Worm (Caenorhabditis elegans) whole organism, L4 larva: Measurements from ENCODE around the gene ima-1.

Experiments used
- F26F4.8 ChIP-seq: fragments of 200-800 bp; sonication (Bioruptor generic); conservative IDR thresholded peaks from 2 replicates; pipeline ENCODE4 v1.3.6; 2022; ENCODE audit warnings: missing genetic modification characterization, missing compliant biosample characterization
- F37D6.2 ChIP-seq: sonication (generic microtip); optimal IDR thresholded peaks from 2 replicates; lab custom pipeline; 2016; ENCODE audit warnings: mild to moderate bottlenecking, missing genetic modification characterization, missing compliant biosample characterization
- T20F7.1 ChIP-seq: fragments of 200-800 bp; sonication (Bioruptor generic); optimal IDR thresholded peaks from 2 replicates; lab custom pipeline; 2018; ENCODE audit warnings: mild to moderate bottlenecking, missing genetic modification characterization, missing compliant biosample characterization
- Y105C5A.15 ChIP-seq: fragments of 200-800 bp; sonication (Bioruptor generic); IDR thresholded peaks from 2 replicates; pipeline ENCODE4 v1.3.6; 2022; ENCODE audit warnings: missing genetic modification characterization, missing compliant biosample characterization
- Y5F2A.4 ChIP-seq: fragments of 200-800 bp; sonication (Bioruptor generic); optimal IDR thresholded peaks from 2 replicates; lab custom pipeline; 2018; ENCODE audit warnings: mild to moderate bottlenecking, missing genetic modification characterization, missing compliant biosample characterization
- Y75B8A.6 ChIP-seq: fragments of 200-800 bp; sonication (Bioruptor generic); IDR thresholded peaks from 2 replicates; pipeline ENCODE4 v1.3.6; 2022; ENCODE audit warnings: missing genetic modification reagents, missing genetic modification characterization, missing compliant biosample characterization
- ZK337.2 ChIP-seq: fragments of 200-800 bp; sonication (Bioruptor generic); IDR thresholded peaks from 2 replicates; pipeline ENCODE4 v1.3.6; 2022; ENCODE audit warnings: missing genetic modification reagents, missing genetic modification characterization, missing compliant biosample characterization
- attf-4 ChIP-seq: sonication (generic microtip); optimal IDR thresholded peaks from 3 replicates; lab custom pipeline; 2017; ENCODE audit warnings: missing biosample characterization, missing genetic modification characterization
- ceh-20 ChIP-seq: fragments of 200-800 bp; sonication (Bioruptor generic); IDR thresholded peaks from 2 replicates; pipeline ENCODE4 v1.3.6; 2022; ENCODE audit warnings: missing genetic modification reagents, missing genetic modification characterization, missing compliant biosample characterization
- ceh-28 ChIP-seq: fragments of 150-350 bp; optimal IDR thresholded peaks from 2 replicates; lab custom pipeline; 2014; ENCODE audit warnings: missing biosample characterization, missing genetic modification reagents, missing genetic modification characterization
- ceh-32 ChIP-seq: sonication (generic microtip); optimal IDR thresholded peaks from 2 replicates; lab custom pipeline; 2016; ENCODE audit warnings: mild to moderate bottlenecking, missing genetic modification characterization, missing compliant biosample characterization; ENCODE audit not compliant: poor library complexity
- ceh-62 ChIP-seq: sonication (generic microtip); optimal IDR thresholded peaks from 2 replicates; lab custom pipeline; 2017; ENCODE audit warnings: missing biosample characterization, missing genetic modification characterization
- ces-1 ChIP-seq: fragments of 150-350 bp; sonication (generic microtip); optimal IDR thresholded peaks from 4 replicates; lab custom pipeline; 2014; ENCODE audit warnings: missing biosample characterization, missing genetic modification reagents, missing genetic modification characterization
- daf-12 ChIP-seq: fragments of 150-350 bp; optimal IDR thresholded peaks from 2 replicates; lab custom pipeline; 2014; ENCODE audit warnings: missing biosample characterization, missing genetic modification reagents, missing genetic modification characterization
- daf-16 ChIP-seq, 3 experiments: sonication (generic microtip); optimal IDR thresholded peaks; 2 replicates each; lab custom pipeline; 2016 to 2017; ENCODE audit warnings: missing genetic modification characterization in 3 of 3, missing genetic modification reagents in 3 of 3, mild to moderate bottlenecking in 2 of 3, missing compliant biosample characterization in 2 of 3, missing biosample characterization in 1 of 3, moderate library complexity in 1 of 3
- daf-19 ChIP-seq: fragments of 200-800 bp; sonication (Bioruptor generic); conservative IDR thresholded peaks from 2 replicates; pipeline ENCODE4 v1.3.6; 2022; ENCODE audit warnings: missing genetic modification characterization, missing compliant biosample characterization
- dmd-6 ChIP-seq: fragments of 200-800 bp; sonication (Bioruptor generic); IDR thresholded peaks from 2 replicates; pipeline ENCODE4 v1.3.6; 2022; ENCODE audit warnings: missing genetic modification reagents, missing genetic modification characterization, missing compliant biosample characterization
- dmd-8 ChIP-seq: fragments of 200-800 bp; sonication (Bioruptor generic); IDR thresholded peaks from 2 replicates; pipeline ENCODE4 v1.3.6; 2022; ENCODE audit warnings: missing genetic modification characterization, missing compliant biosample characterization
- dmd-9 ChIP-seq: fragments of 200-800 bp; sonication (Bioruptor generic); IDR thresholded peaks from 2 replicates; pipeline ENCODE4 v1.3.6; 2022; ENCODE audit warnings: missing genetic modification reagents, missing genetic modification characterization, missing compliant biosample characterization
- dpl-1 ChIP-seq: fragments of 150-350 bp; optimal IDR thresholded peaks from 2 replicates; lab custom pipeline; 2014; ENCODE audit warnings: missing biosample characterization, missing genetic modification reagents, missing genetic modification characterization
- dve-1 ChIP-seq: sonication (generic microtip); optimal IDR thresholded peaks from 2 replicates; lab custom pipeline; 2017; ENCODE audit warnings: antibody characterized with exemption, mild to moderate bottlenecking, missing genetic modification characterization, missing compliant biosample characterization; ENCODE audit not compliant: insufficient read depth
- egl-43 ChIP-seq: fragments of 200-800 bp; sonication (Bioruptor generic); IDR thresholded peaks from 2 replicates; pipeline ENCODE4 v1.3.6; 2022; ENCODE audit warnings: missing genetic modification reagents, missing genetic modification characterization, missing compliant biosample characterization
- fkh-10 ChIP-seq: fragments of 150-350 bp; optimal IDR thresholded peaks from 2 replicates; lab custom pipeline; 2014; ENCODE audit warnings: missing biosample characterization, missing genetic modification reagents, missing genetic modification characterization
- fos-1 ChIP-seq: fragments of 150-350 bp; optimal IDR thresholded peaks from 2 replicates; lab custom pipeline; 2014; ENCODE audit warnings: missing biosample characterization, missing genetic modification characterization
- gei-8 ChIP-seq: fragments of 200-800 bp; sonication (Bioruptor generic); optimal IDR thresholded peaks from 2 replicates; lab custom pipeline; 2018; ENCODE audit warnings: mild to moderate bottlenecking, missing genetic modification characterization, missing compliant biosample characterization
- hlh-11 ChIP-seq: fragments of 200-800 bp; sonication (Bioruptor generic); optimal IDR thresholded peaks from 2 replicates; lab custom pipeline; 2018; ENCODE audit warnings: mild to moderate bottlenecking, missing genetic modification characterization, missing compliant biosample characterization
- lim-7 ChIP-seq: fragments of 200-800 bp; sonication (Bioruptor generic); IDR thresholded peaks from 2 replicates; pipeline ENCODE4 v1.3.6; 2022; ENCODE audit warnings: missing genetic modification characterization, missing compliant biosample characterization
- lin-13 ChIP-seq: fragments of 150-350 bp; optimal IDR thresholded peaks from 2 replicates; lab custom pipeline; 2014; ENCODE audit warnings: missing biosample characterization, missing genetic modification reagents, missing genetic modification characterization
- lin-15B ChIP-seq: fragments of 150-350 bp; sonication (generic microtip); optimal IDR thresholded peaks from 3 replicates; lab custom pipeline; 2014; ENCODE audit warnings: missing biosample characterization, missing genetic modification characterization
- lin-29 ChIP-seq: fragments of 200-800 bp; sonication (Bioruptor generic); IDR thresholded peaks from 2 replicates; pipeline ENCODE4 v1.3.6; 2022; ENCODE audit warnings: missing genetic modification reagents, missing genetic modification characterization, missing compliant biosample characterization
- lir-3 ChIP-seq: sonication (generic microtip); optimal IDR thresholded peaks from 2 replicates; lab custom pipeline; 2016; ENCODE audit warnings: mild to moderate bottlenecking, missing genetic modification characterization, missing compliant biosample characterization
- madf-5 ChIP-seq, 2 experiments: fragments of 200-800 bp; sonication (Bioruptor generic); IDR thresholded peaks; 2 replicates each; pipeline ENCODE4 v1.3.6; 2022; ENCODE audit warnings: missing compliant biosample characterization in 2 of 2, missing genetic modification characterization in 2 of 2
- mdl-1 ChIP-seq, 2 experiments: fragments of 150-350 bp in 1 of 2; sonication (generic microtip) in 1 of 2; optimal IDR thresholded peaks; 2 replicates each; lab custom pipeline; 2014 to 2017; ENCODE audit warnings: missing biosample characterization in 2 of 2, missing genetic modification characterization in 2 of 2
- mep-1 ChIP-seq: fragments of 150-350 bp; sonication (generic microtip); optimal IDR thresholded peaks from 3 replicates; lab custom pipeline; 2014; ENCODE audit warnings: missing biosample characterization, missing genetic modification characterization
- mxl-3 ChIP-seq: fragments of 200-800 bp; sonication (Bioruptor generic); optimal IDR thresholded peaks from 2 replicates; lab custom pipeline; 2018; ENCODE audit warnings: mild to moderate bottlenecking, missing genetic modification characterization, missing compliant biosample characterization
- nhr-10 ChIP-seq: fragments of 150-350 bp; optimal IDR thresholded peaks from 2 replicates; lab custom pipeline; 2014; ENCODE audit warnings: missing biosample characterization, missing genetic modification characterization
- nhr-11 ChIP-seq: fragments of 150-350 bp; optimal IDR thresholded peaks from 2 replicates; lab custom pipeline; 2014; ENCODE audit warnings: missing biosample characterization, missing genetic modification characterization
- nhr-111 ChIP-seq: fragments of 200-800 bp; sonication (Bioruptor generic); optimal IDR thresholded peaks from 2 replicates; lab custom pipeline; 2018; ENCODE audit warnings: mild to moderate bottlenecking, missing genetic modification characterization, missing compliant biosample characterization
- nhr-41 ChIP-seq: fragments of 200-800 bp; sonication (Bioruptor generic); IDR thresholded peaks from 2 replicates; pipeline ENCODE4 v1.3.6; 2022; ENCODE audit warnings: missing genetic modification reagents, missing genetic modification characterization, missing compliant biosample characterization
- nhr-42 ChIP-seq: fragments of 200-800 bp; sonication (Bioruptor generic); IDR thresholded peaks from 2 replicates; pipeline ENCODE4 v1.3.6; 2022; ENCODE audit warnings: missing genetic modification characterization, missing compliant biosample characterization
- nhr-6 ChIP-seq: fragments of 150-350 bp; optimal IDR thresholded peaks from 2 replicates; lab custom pipeline; 2014; ENCODE audit warnings: missing biosample characterization, missing genetic modification characterization
- php-3 ChIP-seq: fragments of 200-800 bp; sonication (Bioruptor generic); IDR thresholded peaks from 2 replicates; pipeline ENCODE4 v1.3.6; 2022; ENCODE audit warnings: missing genetic modification reagents, missing genetic modification characterization, missing compliant biosample characterization
- saeg-2 ChIP-seq: fragments of 200-800 bp; sonication (Bioruptor generic); IDR thresholded peaks from 2 replicates; pipeline ENCODE4 v1.3.6; 2022; ENCODE audit warnings: missing genetic modification reagents, missing genetic modification characterization, missing compliant biosample characterization
- sdz-12 ChIP-seq: fragments of 200-800 bp; sonication (Bioruptor generic); optimal IDR thresholded peaks from 2 replicates; lab custom pipeline; 2018; ENCODE audit warnings: mild to moderate bottlenecking, missing genetic modification characterization, missing compliant biosample characterization
- snpc-1.2 ChIP-seq: fragments of 200-800 bp; sonication (Bioruptor generic); IDR thresholded peaks from 2 replicates; pipeline ENCODE4 v1.3.6; 2022; ENCODE audit warnings: missing genetic modification reagents, missing genetic modification characterization, missing compliant biosample characterization
- spr-1 ChIP-seq: sonication (generic microtip); optimal IDR thresholded peaks from 2 replicates; lab custom pipeline; 2016; ENCODE audit warnings: mild to moderate bottlenecking, missing genetic modification characterization, missing compliant biosample characterization
- spr-3 ChIP-seq: fragments of 200-800 bp; sonication (Bioruptor generic); optimal IDR thresholded peaks from 2 replicates; lab custom pipeline; 2018; ENCODE audit warnings: mild to moderate bottlenecking, missing genetic modification characterization, missing compliant biosample characterization
- unc-39 ChIP-seq: sonication (generic microtip); optimal IDR thresholded peaks from 2 replicates; lab custom pipeline; 2017; ENCODE audit warnings: missing biosample characterization, missing genetic modification characterization
- unc-62 ChIP-seq, 3 experiments: fragments of 150-350 bp in 1 of 3; sonication (generic microtip); optimal IDR thresholded peaks in 2 of 3; peaks in 1 of 3; 1 replicate in 1 of 3; 2 replicates in 2 of 3; lab custom pipeline; 2014 to 2017; ENCODE audit warnings: missing biosample characterization in 3 of 3, missing genetic modification characterization in 3 of 3, missing genetic modification reagents in 3 of 3, missing genotype in 1 of 3
- zag-1 ChIP-seq: fragments of 150-350 bp; optimal IDR thresholded peaks from 2 replicates; lab custom pipeline; 2014; ENCODE audit warnings: missing biosample characterization, missing genetic modification characterization
- zfp-2 ChIP-seq: sonication (generic microtip); optimal IDR thresholded peaks from 2 replicates; lab custom pipeline; 2016; ENCODE audit warnings: mild to moderate bottlenecking, missing genetic modification characterization, missing compliant biosample characterization
- zfp-3 ChIP-seq: fragments of 200-800 bp; sonication (Bioruptor generic); conservative IDR thresholded peaks from 2 replicates; pipeline ENCODE4 v1.3.6; 2022; ENCODE audit warnings: missing genetic modification reagents, missing genetic modification characterization, missing compliant biosample characterization

Gene ima-1

DNA sequence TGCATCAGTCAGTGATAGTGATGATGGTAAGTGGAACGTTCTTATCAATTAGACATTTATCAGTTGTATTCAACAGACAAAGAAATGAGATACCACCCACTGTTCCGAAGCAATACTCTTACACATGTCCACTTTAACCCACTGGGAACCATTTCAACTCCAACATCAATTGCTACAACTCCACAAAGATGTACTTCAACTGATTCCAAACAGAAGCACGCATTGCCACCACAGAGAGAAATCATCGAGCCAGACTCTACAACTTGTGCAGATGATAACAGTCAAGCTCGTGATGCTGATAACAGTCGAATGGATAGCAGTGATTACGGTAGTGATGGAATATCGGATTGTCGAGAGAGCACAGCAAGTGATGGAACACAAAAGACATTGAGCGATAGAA, 3.6 kb upstream of the ima-1 start (continued):
- TF ChIP-seq Y105C5A.15 (GFP tag; lab: Robert Waterston, UW), result no peak
- no peak for TF ChIP-seq daf-16 (GFP tag; optimal IDR thresholded peaks at IDR 0.05; lab: Kevin White, UChicago)
- TF ChIP-seq daf-16 (tag; optimal IDR thresholded peaks at IDR 0.05; lab: Kevin White, UChicago), result peak; percentile 33
- TF ChIP-seq Y5F2A.4 (GFP tag; lab: Kevin White, UChicago), result no peak
- TF ChIP-seq nhr-6 (tag; lab: Kevin White, UChicago), result no peak
- no peak for TF ChIP-seq ZK337.2 (GFP tag; lab: Robert Waterston, UW)
- TF ChIP-seq madf-5 (GFP tag; IDR thresholded peaks at IDR 0.05; lab: Robert Waterston, UW), result no peak
- TF ChIP-seq snpc-1.2 (GFP tag; lab: Robert Waterston, UW), result no peak
- TF ChIP-seq nhr-41 (GFP tag; lab: Robert Waterston, UW), result no peak; the same call in 1 of the 2 replicates
- TF ChIP-seq dpl-1 (GFP tag; lab: Kevin White, UChicago), result no peak
- no peak for TF ChIP-seq mdl-1 (tag; optimal IDR thresholded peaks at IDR 0.05; lab: Kevin White, UChicago)
- no peak for TF ChIP-seq daf-12 (tag; lab: Kevin White, UChicago)
- peak; percentile 70 for TF ChIP-seq hlh-11
- peak; percentile 60; the same call in 1 of the 2 replicates for TF ChIP-seq php-3 (GFP tag; lab: Robert Waterston, UW)
- no peak for TF ChIP-seq ceh-20 (GFP tag; lab: Robert Waterston, UW)
- TF ChIP-seq attf-4, result no peak
- 0 out of 2 replicates have a peak, but pooled peaks have one; percentile 3 for TF ChIP-seq nhr-42 (GFP tag; lab: Robert Waterston, UW)
- no peak for TF ChIP-seq lim-7 (GFP tag; lab: Robert Waterston, UW)
- no peak for TF ChIP-seq dmd-8
- no peak for TF ChIP-seq ceh-28 (tag; lab: Kevin White, UChicago)
- TF ChIP-seq spr-3 (GFP tag; lab: Kevin White, UChicago), result no peak
- TF ChIP-seq ceh-32 (tag; lab: Kevin White, UChicago), result no peak
- TF ChIP-seq dmd-9, result no peak
- TF ChIP-seq unc-62 (GFP tag; optimal IDR thresholded peaks at IDR 0.05 in 1 of 2; lab: Kevin White, UChicago), result peak in 1 of 2 experiments; percentile 88
- TF ChIP-seq unc-62 (tag; optimal IDR thresholded peaks at IDR 0.05; lab: Kevin White, UChicago), result no peak
- no peak for TF ChIP-seq fkh-10 (GFP tag; lab: Kevin White, UChicago)
- TF ChIP-seq nhr-10 (tag; lab: Kevin White, UChicago), result no peak
- peak; percentile 37 for TF ChIP-seq dve-1
- TF ChIP-seq zfp-3 (GFP tag; lab: Robert Waterston, UW), result no peak
- no peak for TF ChIP-seq lin-29 (GFP tag; lab: Robert Waterston, UW)
- no peak for TF ChIP-seq fos-1 (tag; lab: Kevin White, UChicago)
- no peak for TF ChIP-seq spr-1 (tag; lab: Kevin White, UChicago)
- TF ChIP-seq zag-1 (tag; lab: Kevin White, UChicago), result no peak
- TF ChIP-seq mxl-3 (GFP tag; lab: Kevin White, UChicago), result peak; percentile 23
- no peak for TF ChIP-seq zfp-2 (tag; lab: Kevin White, UChicago)
- peak; percentile 54 for TF ChIP-seq dmd-6
- TF ChIP-seq T20F7.1 (GFP tag; lab: Kevin White, UChicago), result no peak
- no peak for TF ChIP-seq lin-15B (tag; lab: Kevin White, UChicago)
- TF ChIP-seq lir-3 (tag; lab: Kevin White, UChicago), result no peak
- TF ChIP-seq lin-13 (GFP tag; lab: Kevin White, UChicago), result no peak
- TF ChIP-seq saeg-2, result no peak
- no peak for TF ChIP-seq sdz-12 (GFP tag; lab: Kevin White, UChicago)

DNA sequence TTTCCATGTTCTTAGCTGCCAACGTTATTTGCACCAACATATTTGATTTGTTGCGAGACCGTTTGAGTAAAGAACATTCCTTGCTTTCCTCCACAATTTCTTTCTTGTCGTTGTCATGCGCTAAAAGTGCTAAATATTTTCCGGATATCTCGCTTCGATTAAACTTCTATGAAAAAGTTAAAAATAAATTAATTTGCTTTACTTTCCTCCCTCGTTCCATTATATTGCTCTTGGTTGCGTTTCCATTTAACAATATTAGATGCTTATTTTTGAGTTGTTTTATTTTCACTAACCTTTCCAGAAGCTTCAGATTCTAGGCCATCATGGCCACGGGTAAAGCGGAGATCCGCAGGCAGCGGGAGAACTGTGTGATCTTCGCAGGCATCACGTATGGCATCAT, 2.1 kb downstream of the ima-1 start, which contains the start of gene pgap-1:
Gene pgap-1, plus strand, starts transcription at position 301 of the 400 bp plus-strand sequence.
- TF ChIP-seq mxl-3 (GFP tag; lab: Kevin White, UChicago) (no peak), egl-43 (GFP tag; lab: Robert Waterston, UW) (no peak), saeg-2 (no peak), daf-19 (GFP tag; lab: Robert Waterston, UW) (no peak), gei-8 (GFP tag; lab: Kevin White, UChicago) (no peak), ces-1 (GFP tag; lab: Kevin White, UChicago) (no peak), nhr-111 (GFP tag; lab: Kevin White, UChicago) (no peak), F37D6.2 (tag; lab: Kevin White, UChicago) (no peak), nhr-41 (GFP tag; lab: Robert Waterston, UW) (no peak), Y75B8A.6 (GFP tag; lab: Robert Waterston, UW) (no peak), mep-1 (no peak), nhr-11 (tag; lab: Kevin White, UChicago) (no peak), ceh-62 (tag; lab: Kevin White, UChicago) (no peak), mdl-1 (tag; optimal IDR thresholded peaks at IDR 0.05; lab: Kevin White, UChicago) (no peak), unc-39 (tag; lab: Kevin White, UChicago) (no peak), F26F4.8 (GFP tag; lab: Robert Waterston, UW) (no peak)
